Worm (Caenorhabditis elegans) whole organism, early embryonic: ENCODE data around the gene T19D12.2.

ENCODE experiments used
- B0310.2 ChIP-seq: sonication (generic microtip); optimal IDR thresholded peaks from 2 replicates; lab custom pipeline; 2016; ENCODE audit warnings: mild to moderate bottlenecking, missing genetic modification characterization, missing compliant biosample characterization
- F13C5.2 ChIP-seq: sonication (generic microtip); optimal IDR thresholded peaks from 2 replicates; lab custom pipeline; 2017; ENCODE audit warnings: mild to moderate bottlenecking, missing genetic modification characterization, inconsistent platforms, missing compliant biosample characterization
- aly-1 ChIP-seq: sonication (generic microtip); optimal IDR thresholded peaks from 2 replicates; lab custom pipeline; 2016; ENCODE audit warnings: missing genetic modification characterization, missing compliant biosample characterization
- ama-1 ChIP-seq: fragments of 150-350 bp; optimal IDR thresholded peaks from 2 replicates; lab custom pipeline; 2014
- ceh-13 ChIP-seq: fragments of 200-800 bp; sonication (Bioruptor generic); optimal IDR thresholded peaks from 2 replicates; lab custom pipeline; 2018; ENCODE audit warnings: mild to moderate bottlenecking, missing genetic modification characterization, missing compliant biosample characterization
- ceh-36 ChIP-seq: sonication (generic microtip); optimal IDR thresholded peaks from 2 replicates; lab custom pipeline; 2016; ENCODE audit warnings: missing genetic modification characterization, inconsistent platforms, missing compliant biosample characterization
- ets-7 ChIP-seq: sonication (generic microtip); optimal IDR thresholded peaks from 2 replicates; lab custom pipeline; 2016; ENCODE audit warnings: missing genotype, missing genetic modification characterization, missing compliant biosample characterization
- flt-1 ChIP-seq: fragments of 200-800 bp; sonication (Bioruptor generic); IDR thresholded peaks from 2 replicates; pipeline ENCODE4 v1.3.6; 2022; ENCODE audit warnings: missing genetic modification characterization, missing compliant biosample characterization
- hmbx-1 ChIP-seq: sonication (generic microtip); optimal IDR thresholded peaks from 2 replicates; lab custom pipeline; 2016; ENCODE audit warnings: mild to moderate bottlenecking, missing genetic modification characterization, missing compliant biosample characterization
- hmg-4 ChIP-seq: fragments of 200-800 bp; sonication (Bioruptor generic); optimal IDR thresholded peaks from 2 replicates; lab custom pipeline; 2018; ENCODE audit warnings: mild to moderate bottlenecking, missing genetic modification characterization, missing compliant biosample characterization
- hnd-1 ChIP-seq: sonication (generic microtip); optimal IDR thresholded peaks from 2 replicates; lab custom pipeline; 2016; ENCODE audit warnings: missing genetic modification characterization, missing compliant biosample characterization
- pes-1 ChIP-seq: fragments of 200-800 bp; sonication (Bioruptor generic); IDR thresholded peaks from 2 replicates; pipeline ENCODE4 v1.3.6; 2022; ENCODE audit warnings: missing genetic modification reagents, missing genetic modification characterization, missing compliant biosample characterization
- scrt-1 ChIP-seq: fragments of 200-800 bp; sonication (Bioruptor generic); IDR thresholded peaks from 2 replicates; pipeline ENCODE4 v1.3.6; 2022; ENCODE audit warnings: missing genetic modification characterization, missing compliant biosample characterization
- sea-1 ChIP-seq: fragments of 200-800 bp; sonication (Bioruptor generic); conservative IDR thresholded peaks from 2 replicates; pipeline ENCODE4 v1.3.6; 2022; ENCODE audit warnings: missing genetic modification characterization, missing compliant biosample characterization
- tbx-11 ChIP-seq: fragments of 200-800 bp; sonication (Bioruptor generic); IDR thresholded peaks from 2 replicates; pipeline ENCODE4 v1.3.6; 2022; ENCODE audit warnings: missing genetic modification characterization, missing compliant biosample characterization
- tbx-37 ChIP-seq: fragments of 200-800 bp; sonication (Bioruptor generic); conservative IDR thresholded peaks from 2 replicates; pipeline ENCODE4 v1.3.6; 2022; ENCODE audit warnings: missing genetic modification reagents, missing genetic modification characterization, missing compliant biosample characterization
- tra-4 ChIP-seq: sonication (generic microtip); optimal IDR thresholded peaks from 2 replicates; lab custom pipeline; 2017; ENCODE audit warnings: missing genetic modification characterization, missing compliant biosample characterization

Gene T19D12.2

DNA sequence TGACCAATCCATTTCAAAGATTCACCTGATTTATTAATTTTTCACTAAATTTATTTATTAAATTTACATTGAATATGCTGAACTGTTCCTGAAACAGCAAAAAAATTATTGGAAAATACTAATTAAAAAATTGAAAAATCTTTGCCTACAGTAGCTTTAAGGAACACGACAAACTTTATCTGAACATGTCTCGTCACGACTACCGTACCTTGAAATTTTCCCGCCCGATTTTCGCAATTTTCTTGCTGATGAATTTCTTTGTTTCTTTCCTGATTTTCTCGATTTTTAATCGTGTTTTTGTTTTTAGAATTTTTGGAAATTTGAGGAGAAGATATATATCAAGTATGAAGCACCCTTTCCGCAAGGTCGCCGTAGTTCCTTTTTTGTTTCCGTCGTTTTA lies 21.8 kb downstream of the T19D12.2 start:
- TF ChIP-seq F13C5.2 (tag; lab: Kevin White, UChicago): no peak
- no peak for TF ChIP-seq ama-1
- no peak for TF ChIP-seq ceh-36
- TF ChIP-seq B0310.2: no peak
- TF ChIP-seq flt-1 (GFP tag; lab: Robert Waterston, UW): no peak
- TF ChIP-seq sea-1 (GFP tag; lab: Robert Waterston, UW): no peak
- TF ChIP-seq hmg-4: no peak
- no peak for TF ChIP-seq tbx-37 (GFP tag; lab: Robert Waterston, UW)
- TF ChIP-seq pes-1: no peak
- TF ChIP-seq aly-1 (tag; lab: Kevin White, UChicago): no peak
- TF ChIP-seq hnd-1: no peak
- TF ChIP-seq tra-4 (tag; lab: Kevin White, UChicago): no peak
- no peak for TF ChIP-seq tbx-11
- TF ChIP-seq ets-7 (tag; lab: Kevin White, UChicago): no peak
- TF ChIP-seq ceh-13 (GFP tag; lab: Kevin White, UChicago): no peak

DNA sequence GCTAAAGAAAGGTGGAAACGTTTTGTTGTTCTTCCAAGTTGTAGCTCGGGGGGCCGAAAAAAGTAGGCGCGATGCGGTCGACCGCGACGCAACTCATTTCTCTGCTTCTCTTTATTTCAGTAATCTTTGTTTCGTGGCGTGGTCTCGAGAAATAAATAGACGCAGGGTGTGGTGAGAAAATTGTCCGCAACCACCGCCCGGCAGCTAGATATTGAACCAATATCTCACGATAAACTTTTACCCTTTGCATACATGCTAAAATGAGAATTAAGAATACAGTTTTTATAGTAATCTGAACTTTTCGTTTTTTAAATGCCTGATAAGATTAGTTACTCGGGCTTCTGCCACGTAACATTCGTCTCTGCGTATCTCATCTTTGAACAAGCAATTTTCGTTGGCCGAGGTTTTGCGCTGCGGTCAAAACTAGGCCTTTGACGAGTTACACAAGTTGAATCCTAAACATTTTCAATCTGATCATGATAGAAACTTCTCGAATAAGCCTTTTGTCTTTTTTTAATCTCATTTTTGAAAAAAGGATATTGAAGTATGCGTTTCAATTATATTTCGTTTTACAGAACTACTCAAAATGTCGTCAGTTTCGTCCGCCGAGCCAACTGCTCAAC lies 22.6 kb downstream of the T19D12.2 start, which contains the start of gene gyf-1:
Gene gyf-1, plus strand, starts transcription at position 573 of the 623 bp plus-strand sequence.
- TF ChIP-seq ets-7 (tag; lab: Kevin White, UChicago) (no peak), flt-1 (GFP tag; lab: Robert Waterston, UW) (no peak), ama-1 (no peak), aly-1 (tag; lab: Kevin White, UChicago) (no peak), B0310.2 (no peak), tbx-11 (no peak), ceh-36 (no peak), scrt-1 (no peak), sea-1 (GFP tag; lab: Robert Waterston, UW) (no peak), hmg-4 (no peak), hmbx-1 (no peak), hnd-1 (no peak), tbx-37 (GFP tag; lab: Robert Waterston, UW) (no peak)

ce11 chrII:6685964-6686363 lies 24.8 kb downstream of the T19D12.2 start:
- TF ChIP-seq ceh-13 (GFP tag; lab: Kevin White, UChicago): no peak
- no peak for TF ChIP-seq hnd-1
- TF ChIP-seq ets-7 (tag; lab: Kevin White, UChicago): no peak
- TF ChIP-seq tbx-37 (GFP tag; lab: Robert Waterston, UW): no peak
- TF ChIP-seq flt-1 (GFP tag; lab: Robert Waterston, UW): no peak
- no peak for TF ChIP-seq pes-1
- TF ChIP-seq hmbx-1: no peak
- TF ChIP-seq B0310.2: no peak
- no peak for TF ChIP-seq tra-4 (tag; lab: Kevin White, UChicago)
- TF ChIP-seq F13C5.2 (tag; lab: Kevin White, UChicago): no peak
- no peak for TF ChIP-seq aly-1 (tag; lab: Kevin White, UChicago)
- no peak for TF ChIP-seq ama-1
- TF ChIP-seq tbx-11: no peak
- TF ChIP-seq ceh-36: no peak
- TF ChIP-seq hmg-4: no peak
- no peak for TF ChIP-seq scrt-1
- TF ChIP-seq sea-1 (GFP tag; lab: Robert Waterston, UW): no peak

- no peak for TF ChIP-seq B0310.2
- TF ChIP-seq hnd-1: no peak
- TF ChIP-seq hmg-4: no peak
- no peak for TF ChIP-seq F13C5.2 (tag; lab: Kevin White, UChicago)
- TF ChIP-seq sea-1 (GFP tag; lab: Robert Waterston, UW): no peak
- TF ChIP-seq ceh-36: no peak
- TF ChIP-seq hmbx-1: no peak
- no peak for TF ChIP-seq scrt-1
- TF ChIP-seq tra-4 (tag; lab: Kevin White, UChicago): no peak
- TF ChIP-seq ceh-13 (GFP tag; lab: Kevin White, UChicago): no peak
- TF ChIP-seq pes-1: no peak
These were observed 28.0 kb downstream of the T19D12.2 start for ce11 chrII:6689088-6689487.

DNA sequence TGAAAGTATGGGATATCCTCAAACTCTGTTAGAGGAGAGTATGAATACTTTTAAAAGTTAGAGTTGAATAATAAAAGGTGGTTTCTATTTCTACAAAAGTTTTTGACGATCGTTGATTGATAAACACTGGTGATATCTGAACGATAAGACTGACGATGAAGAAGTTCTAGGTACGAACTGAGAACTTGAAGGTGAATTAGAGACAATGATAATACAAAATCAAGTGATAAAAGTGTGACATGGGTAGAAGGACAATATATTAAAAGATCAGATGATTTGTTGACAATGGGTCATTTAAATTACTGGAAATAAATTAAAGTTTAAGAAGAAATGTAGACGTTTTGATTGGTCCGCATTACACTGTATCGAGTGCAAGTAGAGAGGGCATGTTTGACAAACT lies 34.3 kb downstream of the T19D12.2 start, which contains the start of gene C18H9.5:
Gene C18H9.5, minus strand, starts transcription at position 179 of the 400 bp plus-strand sequence.
- no peak for TF ChIP-seq F13C5.2 (tag; lab: Kevin White, UChicago)
- no peak for TF ChIP-seq hnd-1
- TF ChIP-seq ets-7 (tag; lab: Kevin White, UChicago): no peak
- TF ChIP-seq ama-1: no peak
- no peak for TF ChIP-seq ceh-13 (GFP tag; lab: Kevin White, UChicago)
- no peak for TF ChIP-seq hmg-4
- no peak for TF ChIP-seq ceh-36
- no peak for TF ChIP-seq hmbx-1
- no peak for TF ChIP-seq aly-1 (tag; lab: Kevin White, UChicago)
- TF ChIP-seq sea-1 (GFP tag; lab: Robert Waterston, UW): no peak
- no peak for TF ChIP-seq tbx-37 (GFP tag; lab: Robert Waterston, UW)
- no peak for TF ChIP-seq flt-1 (GFP tag; lab: Robert Waterston, UW)
- no peak for TF ChIP-seq tbx-11
- no peak for TF ChIP-seq tra-4 (tag; lab: Kevin White, UChicago)
- no peak for TF ChIP-seq pes-1
- no peak for TF ChIP-seq B0310.2
- TF ChIP-seq scrt-1: no peak

- TF ChIP-seq hmg-4: no peak
These were observed 37.6 kb downstream of the T19D12.2 start, which contains the start of gene C18H9.1 for ce11 chrII:6698784-6699183. TSS of gene C18H9.1 (plus strand) at chrII:6699084.

- no peak for TF ChIP-seq hmg-4
- no peak for TF ChIP-seq tbx-11
- no peak for TF ChIP-seq ceh-36
- TF ChIP-seq scrt-1: no peak
- no peak for TF ChIP-seq tra-4 (tag; lab: Kevin White, UChicago)
- TF ChIP-seq aly-1 (tag; lab: Kevin White, UChicago): no peak
- TF ChIP-seq hmbx-1: no peak
- TF ChIP-seq hnd-1: no peak
- TF ChIP-seq tbx-37 (GFP tag; lab: Robert Waterston, UW): no peak
- TF ChIP-seq ceh-13 (GFP tag; lab: Kevin White, UChicago): no peak
These were observed 40.4 kb downstream of the T19D12.2 start, which contains the start of gene C18H9.6 for ce11 chrII:6701497-6701896. TSS of gene C18H9.6 (minus strand) at chrII:6701625.
